Worm (Caenorhabditis elegans) whole organism, young adult: Measurements from ENCODE around the gene srlf-37.

Experiments used
- atf-7 ChIP-seq: sonication (generic microtip); optimal IDR thresholded peaks from 2 replicates; lab custom pipeline; 2017; ENCODE audit warnings: mild to moderate bottlenecking, missing genetic modification characterization, missing compliant biosample characterization
- lin-35 ChIP-seq, 3 experiments: fragments of 150-350 bp in 2 of 3; sonication (generic microtip) in 1 of 3; optimal IDR thresholded peaks; 2 replicates each; lab custom pipeline; 2014 to 2018; ENCODE audit warnings: missing biosample characterization in 3 of 3, missing genetic modification characterization in 3 of 3, missing genetic modification reagents in 3 of 3
- lsy-27 ChIP-seq: sonication (generic microtip); optimal IDR thresholded peaks from 2 replicates; lab custom pipeline; 2017; ENCODE audit warnings: missing genetic modification characterization, mild to moderate bottlenecking, missing compliant biosample characterization, antibody characterized with exemption, missing genotype, borderline replicate concordance; ENCODE audit not compliant: insufficient read depth

- no peak for TF ChIP-seq lin-35 (GFP tag; optimal IDR thresholded peaks at IDR 0.05; lab: Kevin White, UChicago)
- no peak for TF ChIP-seq lsy-27
- TF ChIP-seq atf-7 (tag; lab: Kevin White, UChicago): no peak
Measured at ce11 chrV:568105-568504, 35.9 kb downstream of the srlf-37 start, which contains the start of gene sri-72.
